Worm (Caenorhabditis elegans) whole organism, L4 larva: Measurements from ENCODE around the gene nova-1.

Source experiments
- F10B5.3 ChIP-seq: sonication (generic microtip); optimal IDR thresholded peaks from 2 replicates; lab custom pipeline; 2016; ENCODE audit warnings: mild to moderate bottlenecking, missing genetic modification characterization, missing compliant biosample characterization
- Y105C5A.15 ChIP-seq: fragments of 200-800 bp; sonication (Bioruptor generic); IDR thresholded peaks from 2 replicates; pipeline ENCODE4 v1.3.6; 2022; ENCODE audit warnings: missing genetic modification characterization, missing compliant biosample characterization
- Y48G9A.11 ChIP-seq: fragments of 200-800 bp; sonication (Bioruptor generic); IDR thresholded peaks from 2 replicates; pipeline ENCODE4 v1.3.6; 2022; ENCODE audit warnings: missing genetic modification reagents, missing genetic modification characterization, missing compliant biosample characterization
- Y75B8A.6 ChIP-seq: fragments of 200-800 bp; sonication (Bioruptor generic); IDR thresholded peaks from 2 replicates; pipeline ENCODE4 v1.3.6; 2022; ENCODE audit warnings: missing genetic modification reagents, missing genetic modification characterization, missing compliant biosample characterization
- aha-1 ChIP-seq: fragments of 150-350 bp; peaks from one replicate; lab custom pipeline; 2014; ENCODE audit warnings: missing biosample characterization, missing genetic modification characterization
- ceh-20 ChIP-seq: fragments of 200-800 bp; sonication (Bioruptor generic); IDR thresholded peaks from 2 replicates; pipeline ENCODE4 v1.3.6; 2022; ENCODE audit warnings: missing genetic modification reagents, missing genetic modification characterization, missing compliant biosample characterization
- ceh-28 ChIP-seq: fragments of 150-350 bp; optimal IDR thresholded peaks from 2 replicates; lab custom pipeline; 2014; ENCODE audit warnings: missing biosample characterization, missing genetic modification reagents, missing genetic modification characterization
- ceh-32 ChIP-seq: sonication (generic microtip); optimal IDR thresholded peaks from 2 replicates; lab custom pipeline; 2016; ENCODE audit warnings: mild to moderate bottlenecking, missing genetic modification characterization, missing compliant biosample characterization; ENCODE audit not compliant: poor library complexity
- ceh-44 ChIP-seq: fragments of 200-800 bp; sonication (Bioruptor generic); IDR thresholded peaks from 2 replicates; pipeline ENCODE4 v1.3.6; 2022; ENCODE audit warnings: missing genetic modification reagents, missing genetic modification characterization, missing compliant biosample characterization
- cey-2 ChIP-seq: sonication (generic microtip); optimal IDR thresholded peaks from 3 replicates; lab custom pipeline; 2017; ENCODE audit warnings: missing genetic modification characterization, mild to moderate bottlenecking, missing compliant biosample characterization, antibody characterized with exemption, borderline replicate concordance; ENCODE audit not compliant: insufficient read depth
- daf-12 ChIP-seq: fragments of 150-350 bp; optimal IDR thresholded peaks from 2 replicates; lab custom pipeline; 2014; ENCODE audit warnings: missing biosample characterization, missing genetic modification reagents, missing genetic modification characterization
- daf-16 ChIP-seq, 3 experiments: sonication (generic microtip); optimal IDR thresholded peaks; 2 replicates each; lab custom pipeline; 2016 to 2017; ENCODE audit warnings: missing genetic modification characterization in 3 of 3, missing genetic modification reagents in 3 of 3, mild to moderate bottlenecking in 2 of 3, missing compliant biosample characterization in 2 of 3, missing biosample characterization in 1 of 3, moderate library complexity in 1 of 3
- dmd-6 ChIP-seq: fragments of 200-800 bp; sonication (Bioruptor generic); IDR thresholded peaks from 2 replicates; pipeline ENCODE4 v1.3.6; 2022; ENCODE audit warnings: missing genetic modification reagents, missing genetic modification characterization, missing compliant biosample characterization
- dmd-8 ChIP-seq: fragments of 200-800 bp; sonication (Bioruptor generic); IDR thresholded peaks from 2 replicates; pipeline ENCODE4 v1.3.6; 2022; ENCODE audit warnings: missing genetic modification characterization, missing compliant biosample characterization
- dpl-1 ChIP-seq: fragments of 150-350 bp; optimal IDR thresholded peaks from 2 replicates; lab custom pipeline; 2014; ENCODE audit warnings: missing biosample characterization, missing genetic modification reagents, missing genetic modification characterization
- egl-27 ChIP-seq: sonication (generic microtip); optimal IDR thresholded peaks from 3 replicates; lab custom pipeline; 2017; ENCODE audit warnings: missing biosample characterization, missing genetic modification reagents, missing genetic modification characterization
- egl-43 ChIP-seq: fragments of 200-800 bp; sonication (Bioruptor generic); IDR thresholded peaks from 2 replicates; pipeline ENCODE4 v1.3.6; 2022; ENCODE audit warnings: missing genetic modification reagents, missing genetic modification characterization, missing compliant biosample characterization
- fkh-10 ChIP-seq: fragments of 150-350 bp; optimal IDR thresholded peaks from 2 replicates; lab custom pipeline; 2014; ENCODE audit warnings: missing biosample characterization, missing genetic modification reagents, missing genetic modification characterization
- hmg-1.1 ChIP-seq: fragments of 200-800 bp; sonication (Bioruptor generic); IDR thresholded peaks from 2 replicates; pipeline ENCODE4 v1.3.6; 2022; ENCODE audit warnings: missing genetic modification reagents, missing genetic modification characterization, missing compliant biosample characterization
- jun-1 ChIP-seq: fragments of 150-350 bp; optimal IDR thresholded peaks from 2 replicates; lab custom pipeline; 2014; ENCODE audit warnings: missing biosample characterization, missing genetic modification reagents, missing genetic modification characterization
- lim-7 ChIP-seq: fragments of 200-800 bp; sonication (Bioruptor generic); IDR thresholded peaks from 2 replicates; pipeline ENCODE4 v1.3.6; 2022; ENCODE audit warnings: missing genetic modification characterization, missing compliant biosample characterization
- lin-1 ChIP-seq: fragments of 200-800 bp; sonication (Bioruptor generic); IDR thresholded peaks from 2 replicates; pipeline ENCODE4 v1.3.6; 2022; ENCODE audit warnings: missing genetic modification reagents, missing genetic modification characterization, missing compliant biosample characterization
- lin-38 ChIP-seq: fragments of 200-800 bp; sonication (Bioruptor generic); IDR thresholded peaks from 2 replicates; pipeline ENCODE4 v1.3.6; 2022; ENCODE audit warnings: missing genetic modification reagents, missing genetic modification characterization, missing compliant biosample characterization
- mep-1 ChIP-seq: fragments of 150-350 bp; sonication (generic microtip); optimal IDR thresholded peaks from 3 replicates; lab custom pipeline; 2014; ENCODE audit warnings: missing biosample characterization, missing genetic modification characterization
- mxl-3 ChIP-seq: fragments of 200-800 bp; sonication (Bioruptor generic); optimal IDR thresholded peaks from 2 replicates; lab custom pipeline; 2018; ENCODE audit warnings: mild to moderate bottlenecking, missing genetic modification characterization, missing compliant biosample characterization
- nhr-102 ChIP-seq: sonication (generic microtip); optimal IDR thresholded peaks from 2 replicates; lab custom pipeline; 2016; ENCODE audit warnings: mild to moderate bottlenecking, missing genetic modification characterization, moderate library complexity, missing compliant biosample characterization
- nhr-11 ChIP-seq: fragments of 150-350 bp; optimal IDR thresholded peaks from 2 replicates; lab custom pipeline; 2014; ENCODE audit warnings: missing biosample characterization, missing genetic modification characterization
- nhr-28 ChIP-seq: fragments of 150-350 bp; optimal IDR thresholded peaks from 2 replicates; lab custom pipeline; 2014; ENCODE audit warnings: missing biosample characterization, missing genetic modification characterization
- nhr-77 ChIP-seq: fragments of 150-350 bp; optimal IDR thresholded peaks from 2 replicates; lab custom pipeline; 2014; ENCODE audit warnings: missing biosample characterization, missing genetic modification characterization
- pha-4 ChIP-seq, 2 experiments: fragments of 150-350 bp in 1 of 2; fragments of 200-800 bp in 1 of 2; sonication (Bioruptor generic) in 1 of 2; IDR thresholded peaks in 1 of 2; optimal IDR thresholded peaks in 1 of 2; 2 replicates each; pipeline versions ENCODE4 v1.3.6 to Lab custom; 2014 to 2022; ENCODE audit warnings: missing genetic modification characterization in 2 of 2, missing genetic modification reagents in 2 of 2, missing biosample characterization in 1 of 2, missing compliant biosample characterization in 1 of 2
- pqm-1 ChIP-seq: sonication (generic microtip); optimal IDR thresholded peaks from 2 replicates; lab custom pipeline; 2017; ENCODE audit warnings: missing biosample characterization, missing genetic modification characterization
- set-16 ChIP-seq: fragments of 200-800 bp; sonication (Bioruptor generic); IDR thresholded peaks from 2 replicates; pipeline ENCODE4 v1.3.6; 2022; ENCODE audit warnings: missing genetic modification reagents, missing genetic modification characterization, missing compliant biosample characterization
- snpc-1.2 ChIP-seq: fragments of 200-800 bp; sonication (Bioruptor generic); IDR thresholded peaks from 2 replicates; pipeline ENCODE4 v1.3.6; 2022; ENCODE audit warnings: missing genetic modification reagents, missing genetic modification characterization, missing compliant biosample characterization
- snpc-4 ChIP-seq: fragments of 150-350 bp; optimal IDR thresholded peaks from 2 replicates; lab custom pipeline; 2014; ENCODE audit warnings: missing biosample characterization, missing genetic modification characterization
- tra-1 ChIP-seq: fragments of 200-800 bp; sonication (Bioruptor generic); IDR thresholded peaks from 2 replicates; pipeline ENCODE4 v1.3.6; 2022; ENCODE audit warnings: missing genetic modification reagents, missing genetic modification characterization, missing compliant biosample characterization
- unc-39 ChIP-seq: sonication (generic microtip); optimal IDR thresholded peaks from 2 replicates; lab custom pipeline; 2017; ENCODE audit warnings: missing biosample characterization, missing genetic modification characterization
- unc-62 ChIP-seq, 3 experiments: fragments of 150-350 bp in 1 of 3; sonication (generic microtip); optimal IDR thresholded peaks in 2 of 3; peaks in 1 of 3; 1 replicate in 1 of 3; 2 replicates in 2 of 3; lab custom pipeline; 2014 to 2017; ENCODE audit warnings: missing biosample characterization in 3 of 3, missing genetic modification characterization in 3 of 3, missing genetic modification reagents in 3 of 3, missing genotype in 1 of 3

Gene nova-1

DNA sequence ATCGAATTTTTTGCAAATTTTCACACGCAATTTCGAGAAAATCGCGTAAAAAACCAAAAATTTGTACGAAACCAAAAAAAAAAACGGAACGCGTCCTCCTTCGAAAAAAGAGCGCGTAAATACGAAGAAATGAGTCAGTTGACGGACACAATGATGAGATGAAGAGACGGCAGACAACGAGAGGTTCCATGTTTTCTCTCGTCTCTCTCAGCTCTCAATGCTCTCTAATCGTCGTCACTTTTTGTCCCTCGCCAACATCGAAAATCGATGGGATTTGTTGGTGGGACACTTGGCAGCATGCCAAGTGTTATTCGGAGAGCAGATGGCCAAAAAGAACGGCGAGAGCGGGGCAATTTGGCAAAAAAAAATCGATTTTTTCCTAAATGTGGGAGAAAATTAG lies 2.6 kb downstream of the nova-1 start (continued):
- TF ChIP-seq mep-1 (peak; percentile 83), pqm-1 (tag; lab: Kevin White, UChicago) (no peak), mxl-3 (GFP tag; lab: Kevin White, UChicago) (peak; percentile 47), pha-4 (GFP tag; IDR thresholded peaks at IDR 0.05; lab: Robert Waterston, UW) (peak; percentile 31; the same call in 1 of the 2 replicates), pha-4 (tag; optimal IDR thresholded peaks at IDR 0.05; lab: Kevin White, UChicago) (peak; percentile 68), unc-39 (tag; lab: Kevin White, UChicago) (no peak), hmg-1.1 (GFP tag; lab: Robert Waterston, UW) (peak; percentile 90), Y105C5A.15 (GFP tag; lab: Robert Waterston, UW) (no peak), dpl-1 (peak; percentile 73), daf-16 (GFP tag; optimal IDR thresholded peaks at IDR 0.05; lab: Kevin White, UChicago) (peak in 1 of 2 experiments; percentile 83), daf-16 (tag; optimal IDR thresholded peaks at IDR 0.05; lab: Kevin White, UChicago) (peak; percentile 70), snpc-4 (tag; lab: Kevin White, UChicago) (peak; percentile 15), ceh-32 (tag; lab: Kevin White, UChicago) (no peak), nhr-102 (tag; lab: Kevin White, UChicago) (peak; percentile 2), egl-27 (tag; lab: Kevin White, UChicago) (no peak), snpc-1.2 (GFP tag; lab: Robert Waterston, UW) (no peak), nhr-11 (tag; lab: Kevin White, UChicago) (peak; percentile 76), F10B5.3 (tag; lab: Kevin White, UChicago) (no peak), ceh-28 (peak; percentile 71), nhr-77 (peak; percentile 16), dmd-8 (no peak), cey-2 (tag; lab: Kevin White, UChicago) (no peak), Y48G9A.11 (GFP tag; lab: Robert Waterston, UW) (no peak), lin-1 (GFP tag; lab: Robert Waterston, UW) (no peak), unc-62 (GFP tag; optimal IDR thresholded peaks at IDR 0.05 in 1 of 2; lab: Kevin White, UChicago) (peak in 1 of 2 experiments; percentile 88), unc-62 (tag; optimal IDR thresholded peaks at IDR 0.05; lab: Kevin White, UChicago) (no peak), set-16 (GFP tag; lab: Robert Waterston, UW) (0 out of 2 replicates have a peak, but pooled peaks have one; percentile 7), Y75B8A.6 (GFP tag; lab: Robert Waterston, UW) (no peak), ceh-44 (GFP tag; lab: Robert Waterston, UW) (no peak), ceh-20 (GFP tag; lab: Robert Waterston, UW) (peak; percentile 77), daf-12 (tag; lab: Kevin White, UChicago) (no peak), lim-7 (no peak), nhr-28 (tag; lab: Kevin White, UChicago) (peak; percentile 68), tra-1 (GFP tag; lab: Robert Waterston, UW) (0 out of 2 replicates have a peak, but pooled peaks have one; percentile 22), jun-1 (peak; percentile 6), lin-38 (GFP tag; lab: Robert Waterston, UW) (peak; percentile 77), aha-1 (tag; lab: Kevin White, UChicago) (peak; percentile 98), egl-43 (GFP tag; lab: Robert Waterston, UW) (no peak), fkh-10 (GFP tag; lab: Kevin White, UChicago) (peak; percentile 1), dmd-6 (GFP tag; lab: Robert Waterston, UW) (peak; percentile 59)
- TF ChIP-seq, all 104 proteins: peak for 38

ce11 chrV:18069195-18069594 lies 12.6 kb downstream of the nova-1 start:
- peak; percentile 52 for TF ChIP-seq lin-38 (GFP tag; lab: Robert Waterston, UW)
